Worm (Caenorhabditis elegans): ENCODE measurements around the gene famk-1.

Gene famk-1

DNA sequence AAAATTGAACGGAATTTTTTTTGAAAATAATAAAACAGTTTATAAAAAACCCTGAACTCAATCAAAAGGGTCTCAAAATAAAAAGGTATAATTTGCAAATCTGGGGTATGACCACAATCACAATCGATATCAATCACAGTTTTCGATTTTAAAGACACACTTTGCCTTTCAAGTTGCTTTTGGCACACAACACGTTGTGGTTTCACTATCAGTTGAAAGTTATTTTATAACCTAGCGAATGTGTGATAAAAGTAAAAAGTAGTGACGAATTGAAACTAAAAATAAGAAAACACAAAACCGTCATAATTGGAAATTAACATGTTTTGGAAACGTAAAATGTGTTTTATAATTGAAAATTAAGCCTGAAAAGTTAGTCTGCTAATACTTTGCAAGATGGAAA is 45.4 kb downstream of the famk-1 start:
- no peak for TF ChIP-seq lin-13 (GFP tag; optimal IDR thresholded peaks at IDR 0.05)
- TF ChIP-seq elt-2 (tag; optimal IDR thresholded peaks at IDR 0.05) = peak; percentile 46

- TF ChIP-seq tlp-1 (tag; optimal IDR thresholded peaks at IDR 0.05) = no peak
- TF ChIP-seq F16B12.6 (tag; optimal IDR thresholded peaks at IDR 0.05) = no peak
- no peak for TF ChIP-seq lin-15B (tag; optimal IDR thresholded peaks at IDR 0.05)
Observed at ce11 chrX:15166122-15166521, 46.9 kb downstream of the famk-1 start, which contains the start of gene T10B10.8. Gene T10B10.8 (minus strand): TSS chrX:15166222.

DNA sequence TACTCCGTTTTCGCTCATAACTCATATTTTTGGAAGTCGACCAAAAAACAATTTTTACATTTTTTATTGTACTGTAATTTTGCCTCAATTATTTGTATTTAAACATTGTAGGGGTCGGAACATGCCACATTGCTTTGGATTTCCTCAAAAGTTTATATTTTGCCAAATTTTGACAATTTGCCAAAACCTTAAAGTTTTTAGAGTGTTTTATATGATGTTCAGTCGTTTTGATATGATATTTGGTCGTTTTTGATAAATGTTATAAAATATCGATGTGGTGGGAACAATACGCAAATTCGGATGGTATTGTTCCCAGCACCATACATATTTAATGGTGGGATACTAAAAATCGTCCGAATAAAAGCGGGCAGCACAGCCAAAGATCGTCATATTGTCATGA is 49.0 kb downstream of the famk-1 start, which contains the start of gene T10B10.9:
TSS of gene T10B10.9 (plus strand) at position 301 of the 400 bp plus-strand sequence.
- TF ChIP-seq rnt-1 (tag; optimal IDR thresholded peaks at IDR 0.05) (no peak), swsn-7 (tag; optimal IDR thresholded peaks at IDR 0.05) (no peak), unc-130 (tag; optimal IDR thresholded peaks at IDR 0.05) (no peak), alr-1 (tag; optimal IDR thresholded peaks at IDR 0.05; ENCODE audit: borderline replicate concordance) (no peak), nhr-90 (tag; optimal IDR thresholded peaks at IDR 0.05; ENCODE audit: poor library complexity) (no peak), unc-62 (GFP tag; optimal IDR thresholded peaks at IDR 0.05) (no peak), sox-4 (tag; optimal IDR thresholded peaks at IDR 0.05) (no peak), efl-1 (optimal IDR thresholded peaks at IDR 0.05) (no peak), efl-1 (GFP tag; optimal IDR thresholded peaks at IDR 0.05 in 1 of 2) (no peak), ceh-90 (tag; optimal IDR thresholded peaks at IDR 0.05) (no peak), lin-15B (tag; optimal IDR thresholded peaks at IDR 0.05) (no peak), nhr-85 (tag) (no peak), C16A3.4 (tag; optimal IDR thresholded peaks at IDR 0.05) (no peak), lir-3 (tag; optimal IDR thresholded peaks at IDR 0.05; ENCODE audit: poor library complexity) (no peak), mab-9 (GFP tag; IDR thresholded peaks at IDR 0.05) (no peak), ceh-82 (tag; optimal IDR thresholded peaks at IDR 0.05) (no peak), fkh-8 (tag; optimal IDR thresholded peaks at IDR 0.05) (no peak), pqm-1 (tag; optimal IDR thresholded peaks at IDR 0.05) (no peak), hpl-2 (GFP tag; optimal IDR thresholded peaks at IDR 0.05) (no peak), blmp-1 (tag; optimal IDR thresholded peaks at IDR 0.05) (no peak), nhr-11 (tag; optimal IDR thresholded peaks at IDR 0.05) (no peak)

- TF ChIP-seq tbx-2 (tag; optimal IDR thresholded peaks at IDR 0.05) = no peak
- no peak for TF ChIP-seq vab-15 (tag; optimal IDR thresholded peaks at IDR 0.05)
- no peak for TF ChIP-seq dsc-1 (tag; optimal IDR thresholded peaks at IDR 0.05)
- TF ChIP-seq egl-13 (tag; optimal IDR thresholded peaks at IDR 0.05) = no peak
- no peak for TF ChIP-seq C16A3.4 (tag; optimal IDR thresholded peaks at IDR 0.05)
- no peak for TF ChIP-seq unc-86 (tag; optimal IDR thresholded peaks at IDR 0.05)
- no peak for TF ChIP-seq mef-2 (tag; optimal IDR thresholded peaks at IDR 0.05)
- no peak for TF ChIP-seq efl-1 (optimal IDR thresholded peaks at IDR 0.05)
- TF ChIP-seq efl-1 (GFP tag; optimal IDR thresholded peaks at IDR 0.05 in 1 of 2) = peak in 1 of 2 experiments; percentile 9
Observed at ce11 chrX:15163118-15163517, 49.9 kb downstream of the famk-1 start.

DNA sequence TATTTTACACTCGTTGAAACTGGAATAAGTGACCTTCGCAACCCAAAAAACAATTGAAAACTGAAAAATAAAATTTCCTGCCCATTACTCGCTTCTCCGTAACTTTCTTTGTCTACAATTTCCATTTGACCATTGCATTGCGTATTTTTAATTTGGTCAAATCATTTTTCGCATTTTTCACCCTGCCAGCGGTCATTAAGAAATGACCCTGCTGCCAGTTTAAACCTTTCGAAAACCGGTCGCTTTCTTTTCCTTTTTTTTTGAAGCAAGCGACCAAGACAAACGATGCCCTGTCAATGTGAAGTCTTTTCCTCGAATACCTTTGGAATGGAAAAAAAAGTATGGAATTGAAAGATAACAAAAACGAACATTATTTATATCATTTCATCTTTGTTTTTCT is 52.1 kb downstream of the famk-1 start:
- TF ChIP-seq grh-1 (GFP tag; IDR thresholded peaks at IDR 0.05) (0 out of 2 replicates have a peak, but pooled peaks have one; percentile 14), elt-2 (tag; optimal IDR thresholded peaks at IDR 0.05) (no peak), egl-13 (tag; optimal IDR thresholded peaks at IDR 0.05) (no peak), vab-15 (tag; optimal IDR thresholded peaks at IDR 0.05) (no peak), lin-14 (GFP tag; optimal IDR thresholded peaks at IDR 0.05) (peak; percentile 31), lsy-2 (tag; optimal IDR thresholded peaks at IDR 0.05) (peak in 1 of 2 experiments; percentile 13), nhr-85 (tag) (no peak), sptf-1 (tag; optimal IDR thresholded peaks at IDR 0.05) (no peak), unc-98 (GFP tag; IDR thresholded peaks at IDR 0.05) (no peak), blmp-1 (tag; optimal IDR thresholded peaks at IDR 0.05) (peak; percentile 68), ztf-11 (tag; optimal IDR thresholded peaks at IDR 0.05) (no peak), mep-1 (tag; optimal IDR thresholded peaks at IDR 0.05) (no peak)

Measured in whole organism, L1 larva.